Fruit fly (Drosophila melanogaster) whole organism, adult: ENCODE measurements around the gene CG18577.

ENCODE experiments used
- CG12768 ChIP-seq: fragments of 200-800 bp; sonication (Bioruptor generic); optimal IDR thresholded peaks from 2 replicates; lab custom pipeline; 2017; ENCODE audit warnings: missing biosample characterization, missing genetic modification characterization, mild to moderate bottlenecking, moderate library complexity, missing genetic modification reagents
- CG33017 ChIP-seq: fragments of 200-800 bp; sonication (Bioruptor generic); optimal IDR thresholded peaks from 2 replicates; lab custom pipeline; 2018; ENCODE audit warnings: missing biosample characterization, mild to moderate bottlenecking, missing genetic modification characterization, moderate library complexity
- Crg-1 ChIP-seq: fragments of 200-800 bp; sonication (Bioruptor generic); optimal IDR thresholded peaks from 2 replicates; lab custom pipeline; 2016; ENCODE audit warnings: missing biosample characterization, missing genetic modification characterization
- Mnt ChIP-seq: fragments of 200-800 bp; sonication (Bioruptor generic); optimal IDR thresholded peaks from 2 replicates; lab custom pipeline; 2016; ENCODE audit warnings: missing biosample characterization, mild to moderate bottlenecking, missing genetic modification characterization
- cic ChIP-seq: fragments of 200-800 bp; sonication (Bioruptor generic); optimal IDR thresholded peaks from 2 replicates; lab custom pipeline; 2017; ENCODE audit warnings: missing biosample characterization, mild to moderate bottlenecking, missing genetic modification characterization, moderate library complexity
- kay ChIP-seq: fragments of 200-800 bp; sonication (Bioruptor generic); peaks from one replicate; lab custom pipeline; 2016; ENCODE audit warnings: missing biosample characterization, missing genetic modification characterization, borderline replicate concordance
- ovo ChIP-seq: fragments of 200-800 bp; sonication (Bioruptor generic); optimal IDR thresholded peaks from 2 replicates; lab custom pipeline; 2016; ENCODE audit warnings: missing biosample characterization, missing genetic modification characterization
- tj ChIP-seq: fragments of 200-800 bp; sonication (Bioruptor generic); optimal IDR thresholded peaks from 3 replicates; lab custom pipeline; 2017; ENCODE audit warnings: missing biosample characterization, mild to moderate bottlenecking, missing genetic modification characterization, moderate library complexity

- TF ChIP-seq kay (GFP tag; lab: Kevin White, UChicago), result no peak
- TF ChIP-seq Crg-1, result no peak
- no peak for TF ChIP-seq tj
- no peak for TF ChIP-seq CG33017 (tag; lab: Kevin White, UChicago)
- no peak for TF ChIP-seq Mnt (GFP tag; lab: Kevin White, UChicago)
- no peak for TF ChIP-seq ovo (GFP tag; lab: Kevin White, UChicago)
- no peak for TF ChIP-seq cic (GFP tag; lab: Kevin White, UChicago)
- TF ChIP-seq CG12768 (GFP tag; lab: Kevin White, UChicago), result no peak
Observed at dm6 chr3R:11234918-11235371, 39.1 kb downstream of the CG18577 start, which contains the start of the genes Arfip and CG17721.
